Worm (Caenorhabditis elegans) whole organism, L3 larva: Measurements from ENCODE around the gene nhr-120.

Source experiments
- ama-1 ChIP-seq: fragments of 150-350 bp; optimal IDR thresholded peaks from 2 replicates; lab custom pipeline; 2018
- egl-27 ChIP-seq: sonication (generic microtip); optimal IDR thresholded peaks from 4 replicates; lab custom pipeline; 2017; ENCODE audit warnings: missing biosample characterization, missing genetic modification reagents, missing genetic modification characterization
- elt-1 ChIP-seq: fragments of 150-350 bp; optimal IDR thresholded peaks from 2 replicates; lab custom pipeline; 2014; ENCODE audit warnings: missing biosample characterization, missing genetic modification characterization
- fkh-2 ChIP-seq: fragments of 150-350 bp; optimal IDR thresholded peaks from 2 replicates; lab custom pipeline; 2014; ENCODE audit warnings: missing biosample characterization, missing genetic modification reagents, missing genetic modification characterization
- jun-1 ChIP-seq: fragments of 150-350 bp; optimal IDR thresholded peaks from 2 replicates; lab custom pipeline; 2014; ENCODE audit warnings: missing biosample characterization, missing genetic modification reagents, missing genetic modification characterization
- nhr-77 ChIP-seq: fragments of 150-350 bp; optimal IDR thresholded peaks from 2 replicates; lab custom pipeline; 2014; ENCODE audit warnings: missing biosample characterization, missing genetic modification characterization
- unc-62 ChIP-seq: fragments of 150-350 bp; sonication (generic microtip); optimal IDR thresholded peaks from 4 replicates; lab custom pipeline; 2014; ENCODE audit warnings: missing biosample characterization, missing genetic modification reagents, missing genetic modification characterization
- zag-1 ChIP-seq: fragments of 150-350 bp; optimal IDR thresholded peaks from 2 replicates; lab custom pipeline; 2014; ENCODE audit warnings: missing biosample characterization, missing genetic modification characterization

DNA sequence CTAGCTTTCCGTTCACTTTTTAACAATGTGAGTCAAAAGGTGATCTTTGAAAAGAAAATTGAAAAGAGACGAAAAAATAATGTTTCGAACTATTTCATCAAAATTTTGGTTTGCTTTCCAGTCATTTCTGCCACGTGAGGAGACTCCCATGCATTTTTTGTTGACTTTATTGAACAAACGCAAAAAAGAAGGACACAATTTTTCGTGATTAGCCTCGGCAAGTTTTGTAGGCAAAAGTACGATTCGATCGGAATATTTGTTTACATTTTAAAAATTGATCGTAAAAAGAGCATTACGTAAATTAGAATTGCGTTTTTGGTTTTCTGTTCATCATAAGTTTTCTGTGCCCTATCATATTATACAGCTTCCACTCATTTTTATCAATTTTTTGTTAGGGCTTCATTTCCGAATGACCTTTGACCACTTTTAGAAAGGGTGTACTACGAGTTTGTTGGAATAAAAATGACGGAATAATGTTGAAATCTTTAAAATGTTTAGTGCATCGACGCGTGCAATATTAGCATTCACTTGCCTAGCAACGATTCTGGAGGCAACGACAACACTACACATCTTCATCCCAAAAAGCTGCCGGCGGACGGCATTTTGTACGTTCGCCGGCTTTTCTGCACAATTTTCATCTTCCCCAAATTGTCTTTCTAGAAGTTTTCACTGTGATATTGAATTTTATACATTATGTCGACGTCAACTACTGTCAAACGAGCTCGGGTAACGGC is 4.7 kb upstream of the nhr-120 start, which contains the start of gene C56E10.3:
- no peak for TF ChIP-seq elt-1 (tag; lab: Kevin White, UChicago)
- TF ChIP-seq unc-62 (GFP tag; lab: Kevin White, UChicago): no peak
- TF ChIP-seq nhr-77 (tag; lab: Kevin White, UChicago): no peak
- no peak for TF ChIP-seq ama-1 (lab: Kevin White, UChicago)
- TF ChIP-seq zag-1 (tag; lab: Kevin White, UChicago): no peak
- no peak for TF ChIP-seq fkh-2
- no peak for TF ChIP-seq jun-1
- no peak for TF ChIP-seq egl-27 (tag; lab: Kevin White, UChicago)
